Fruit fly (Drosophila melanogaster) Kc167 (cell line): ENCODE measurements around the gene CG14186.

Experiments
- h ChIP-seq: fragments of >200 bp; optimal IDR thresholded peaks from 3 replicates; lab custom pipeline; 2018; ENCODE audit warnings: missing external identifiers
- insv ChIP-seq: fragments of >200 bp; optimal IDR thresholded peaks from 3 replicates; lab custom pipeline; 2018; ENCODE audit warnings: missing external identifiers
- psq ChIP-seq: fragments of >200 bp; optimal IDR thresholded peaks from 2 replicates; lab custom pipeline; 2017; ENCODE audit warnings: missing external identifiers
- ttk ChIP-seq: sonication (Bioruptor generic); optimal IDR thresholded peaks from 2 replicates; lab custom pipeline; 2017; ENCODE audit warnings: missing external identifiers

DNA sequence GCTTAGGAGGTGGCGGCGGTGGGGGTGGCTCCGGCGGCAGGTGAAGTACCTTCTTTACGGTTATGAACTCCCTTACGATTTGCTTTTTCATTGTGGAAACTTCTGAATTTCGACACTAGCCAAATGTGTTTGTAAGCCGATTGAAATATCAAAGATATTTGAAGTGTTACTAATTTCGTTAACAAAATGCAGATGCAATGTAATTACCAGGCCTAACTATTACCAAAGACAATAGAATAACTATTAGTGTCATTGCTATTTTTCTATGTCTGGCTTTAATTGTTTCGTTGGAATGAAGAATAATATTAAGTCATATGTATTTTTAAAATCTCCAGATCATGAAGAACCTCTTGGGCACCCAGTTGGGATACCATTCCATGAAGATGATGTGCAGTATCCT, 29.5 kb upstream of the CG14186 start, which contains the start of gene CG7335:
- no peak for TF ChIP-seq psq (lab: Kevin White, UChicago)
- no peak for TF ChIP-seq insv
- TF ChIP-seq ttk (lab: Kevin White, UChicago), result no peak
- no peak for TF ChIP-seq h (lab: Kevin White, UChicago)
